Worm (Caenorhabditis elegans) whole organism, early embryonic: ENCODE measurements around the gene clec-64.

Experiments used
- F13C5.2 ChIP-seq: sonication (generic microtip); optimal IDR thresholded peaks from 2 replicates; lab custom pipeline; 2017; ENCODE audit warnings: mild to moderate bottlenecking, missing genetic modification characterization, inconsistent platforms, missing compliant biosample characterization
- ets-7 ChIP-seq: sonication (generic microtip); optimal IDR thresholded peaks from 2 replicates; lab custom pipeline; 2016; ENCODE audit warnings: missing genotype, missing genetic modification characterization, missing compliant biosample characterization
- pes-1 ChIP-seq: fragments of 200-800 bp; sonication (Bioruptor generic); IDR thresholded peaks from 2 replicates; pipeline ENCODE4 v1.3.6; 2022; ENCODE audit warnings: missing genetic modification reagents, missing genetic modification characterization, missing compliant biosample characterization

ce11 chrII:12907070-12907469 lies 9.0 kb downstream of the clec-64 start, which contains the start of gene nspb-11:
- no peak for TF ChIP-seq F13C5.2 (tag; lab: Kevin White, UChicago)
- TF ChIP-seq pes-1 (GFP tag; lab: Robert Waterston, UW): no peak
- TF ChIP-seq ets-7: no peak
